Worm (Caenorhabditis elegans) whole organism, L1 larva: ENCODE data around the gene Y73B6BL.14.

Experiments used
- C16A3.4 ChIP-seq: fragments of 150-350 bp; optimal IDR thresholded peaks from 2 replicates; lab custom pipeline; 2014; ENCODE audit warnings: missing biosample characterization, missing genetic modification characterization
- F16B12.6 ChIP-seq: fragments of 150-350 bp; optimal IDR thresholded peaks from 2 replicates; lab custom pipeline; 2014; ENCODE audit warnings: missing biosample characterization, missing genetic modification characterization
- aly-2 ChIP-seq: fragments of 150-350 bp; optimal IDR thresholded peaks from 2 replicates; lab custom pipeline; 2014; ENCODE audit warnings: missing biosample characterization, missing genetic modification characterization
- blmp-1 ChIP-seq: fragments of 150-350 bp; optimal IDR thresholded peaks from 2 replicates; lab custom pipeline; 2014; ENCODE audit warnings: missing biosample characterization, missing genetic modification characterization
- ceh-8 ChIP-seq: fragments of 200-800 bp; sonication (Bioruptor generic); optimal IDR thresholded peaks from 2 replicates; lab custom pipeline; 2018; ENCODE audit warnings: mild to moderate bottlenecking, missing genetic modification characterization, moderate library complexity, missing compliant biosample characterization
- ceh-88 ChIP-seq: fragments of 200-800 bp; sonication (Bioruptor generic); IDR thresholded peaks from 2 replicates; pipeline ENCODE4 v1.3.6; 2022; ENCODE audit warnings: missing genetic modification characterization, missing compliant biosample characterization
- dsc-1 ChIP-seq: sonication (generic microtip); optimal IDR thresholded peaks from 2 replicates; lab custom pipeline; 2016; ENCODE audit warnings: mild to moderate bottlenecking, missing genetic modification characterization, missing compliant biosample characterization
- efl-1 ChIP-seq, 4 experiments: fragments of 150-350 bp; optimal IDR thresholded peaks in 3 of 4; peaks in 1 of 4; 1 replicate in 1 of 4; 2 replicates in 3 of 4; lab custom pipeline; 2014; ENCODE audit warnings: missing biosample characterization in 2 of 4, missing genetic modification characterization in 2 of 4, missing genetic modification reagents in 2 of 4
- egl-13 ChIP-seq: sonication (generic microtip); optimal IDR thresholded peaks from 2 replicates; lab custom pipeline; 2016; ENCODE audit warnings: missing genotype, missing genetic modification reagents, missing genetic modification characterization, missing compliant biosample characterization
- elt-2 ChIP-seq: sonication (generic microtip); optimal IDR thresholded peaks from 2 replicates; lab custom pipeline; 2016; ENCODE audit warnings: missing genetic modification characterization, mild to moderate bottlenecking, inconsistent platforms, missing compliant biosample characterization, missing genetic modification reagents
- ets-5 ChIP-seq: fragments of 200-800 bp; sonication (Bioruptor generic); IDR thresholded peaks from 2 replicates; pipeline ENCODE4 v1.3.6; 2022; ENCODE audit warnings: missing genetic modification characterization, missing compliant biosample characterization
- fkh-10 ChIP-seq: sonication (generic microtip); optimal IDR thresholded peaks from 2 replicates; lab custom pipeline; 2017; ENCODE audit warnings: missing biosample characterization, missing genetic modification reagents, missing genetic modification characterization
- fkh-4 ChIP-seq: sonication (generic microtip); optimal IDR thresholded peaks from 2 replicates; lab custom pipeline; 2016; ENCODE audit warnings: missing compliant biosample characterization, missing genetic modification characterization, borderline replicate concordance
- grh-1 ChIP-seq: fragments of 200-800 bp; sonication (Bioruptor generic); IDR thresholded peaks from 2 replicates; pipeline ENCODE4 v1.3.6; 2022; ENCODE audit warnings: missing genetic modification reagents, missing genetic modification characterization, missing compliant biosample characterization
- hpl-2 ChIP-seq: fragments of 150-350 bp; optimal IDR thresholded peaks from 2 replicates; lab custom pipeline; 2014; ENCODE audit warnings: missing biosample characterization, missing genetic modification reagents, missing genetic modification characterization
- isw-1 ChIP-seq: fragments of 200-800 bp; sonication (Bioruptor generic); IDR thresholded peaks from 2 replicates; pipeline ENCODE4 v1.3.6; 2022; ENCODE audit warnings: missing genetic modification characterization, missing compliant biosample characterization
- lin-13 ChIP-seq: fragments of 150-350 bp; optimal IDR thresholded peaks from 2 replicates; lab custom pipeline; 2014; ENCODE audit warnings: missing biosample characterization, missing genetic modification reagents, missing genetic modification characterization
- lin-14 ChIP-seq: fragments of 200-800 bp; sonication (Bioruptor generic); optimal IDR thresholded peaks from 2 replicates; lab custom pipeline; 2018; ENCODE audit warnings: mild to moderate bottlenecking, missing genetic modification characterization, moderate library complexity, missing compliant biosample characterization
- lin-15B ChIP-seq: fragments of 150-350 bp; sonication (generic microtip); optimal IDR thresholded peaks from 3 replicates; lab custom pipeline; 2014; ENCODE audit warnings: missing biosample characterization, missing genetic modification characterization
- lin-35 ChIP-seq, 2 experiments: fragments of 150-350 bp; optimal IDR thresholded peaks; 2 replicates each; lab custom pipeline; 2014; ENCODE audit warnings: missing biosample characterization in 2 of 2, missing genetic modification characterization in 2 of 2, missing genetic modification reagents in 2 of 2
- lir-3 ChIP-seq: sonication (generic microtip); optimal IDR thresholded peaks from 2 replicates; lab custom pipeline; 2016; ENCODE audit warnings: mild to moderate bottlenecking, missing genetic modification characterization, moderate library complexity, missing compliant biosample characterization; ENCODE audit not compliant: poor library complexity
- lsy-2 ChIP-seq, 2 experiments: fragments of 150-350 bp; optimal IDR thresholded peaks; 2 replicates each; lab custom pipeline; 2014; ENCODE audit warnings: missing biosample characterization in 2 of 2, missing genetic modification characterization in 2 of 2
- mab-9 ChIP-seq: fragments of 200-800 bp; sonication (Bioruptor generic); IDR thresholded peaks from 2 replicates; pipeline ENCODE4 v1.3.6; 2022; ENCODE audit warnings: missing genetic modification reagents, missing genetic modification characterization, missing compliant biosample characterization
- mdl-1 ChIP-seq, 2 experiments: fragments of 150-350 bp; optimal IDR thresholded peaks; 2 replicates each; lab custom pipeline; 2014 to 2017; ENCODE audit warnings: missing biosample characterization in 2 of 2, missing genetic modification characterization in 2 of 2, inconsistent platforms in 1 of 2
- mep-1 ChIP-seq: fragments of 150-350 bp; optimal IDR thresholded peaks from 2 replicates; lab custom pipeline; 2014; ENCODE audit warnings: missing biosample characterization, missing genetic modification characterization
- nhr-11 ChIP-seq: fragments of 150-350 bp; optimal IDR thresholded peaks from 2 replicates; lab custom pipeline; 2014; ENCODE audit warnings: missing biosample characterization, missing genetic modification characterization
- nhr-12 ChIP-seq: sonication (generic microtip); optimal IDR thresholded peaks from 2 replicates; lab custom pipeline; 2017; ENCODE audit warnings: missing biosample characterization, missing genetic modification characterization
- nhr-19 ChIP-seq: fragments of 200-800 bp; sonication (Bioruptor generic); conservative IDR thresholded peaks from 2 replicates; pipeline ENCODE4 v1.3.6; 2022; ENCODE audit warnings: missing genetic modification characterization, missing compliant biosample characterization
- nhr-20 ChIP-seq: sonication (generic microtip); optimal IDR thresholded peaks from 2 replicates; lab custom pipeline; 2016; ENCODE audit warnings: mild to moderate bottlenecking, missing genetic modification characterization, missing compliant biosample characterization
- nhr-28 ChIP-seq: fragments of 150-350 bp; optimal IDR thresholded peaks from 2 replicates; lab custom pipeline; 2014; ENCODE audit warnings: missing biosample characterization, missing genetic modification characterization
- nhr-71 ChIP-seq: sonication (generic microtip); optimal IDR thresholded peaks from 2 replicates; lab custom pipeline; 2016; ENCODE audit warnings: mild to moderate bottlenecking, missing genetic modification characterization, moderate library complexity, missing compliant biosample characterization
- pag-3 ChIP-seq: sonication (generic microtip); optimal IDR thresholded peaks from 2 replicates; lab custom pipeline; 2017; ENCODE audit warnings: missing genetic modification characterization, mild to moderate bottlenecking, missing compliant biosample characterization, antibody characterized with exemption, borderline replicate concordance; ENCODE audit not compliant: insufficient read depth
- snpc-4 ChIP-seq: fragments of 150-350 bp; optimal IDR thresholded peaks from 2 replicates; lab custom pipeline; 2014; ENCODE audit warnings: missing biosample characterization, missing genetic modification characterization
- sox-4 ChIP-seq: sonication (generic microtip); optimal IDR thresholded peaks from 2 replicates; lab custom pipeline; 2016; ENCODE audit warnings: missing genetic modification characterization, missing compliant biosample characterization
- sup-37 ChIP-seq: fragments of 200-800 bp; sonication (Bioruptor generic); optimal IDR thresholded peaks from 2 replicates; lab custom pipeline; 2018; ENCODE audit warnings: mild to moderate bottlenecking, missing genetic modification characterization, missing compliant biosample characterization
- tbx-2 ChIP-seq: sonication (generic microtip); optimal IDR thresholded peaks from 2 replicates; lab custom pipeline; 2016; ENCODE audit warnings: missing genetic modification characterization, missing compliant biosample characterization
- unc-130 ChIP-seq: fragments of 150-350 bp; optimal IDR thresholded peaks from 2 replicates; lab custom pipeline; 2017; ENCODE audit warnings: missing biosample characterization, missing genetic modification characterization, inconsistent platforms
- unc-30 ChIP-seq: sonication (generic microtip); optimal IDR thresholded peaks from 2 replicates; lab custom pipeline; 2017; ENCODE audit warnings: missing biosample characterization, missing genetic modification characterization
- unc-86 ChIP-seq: sonication (generic microtip); optimal IDR thresholded peaks from 2 replicates; lab custom pipeline; 2016; ENCODE audit warnings: missing genetic modification characterization, missing compliant biosample characterization
- unc-98 ChIP-seq: fragments of 200-800 bp; sonication (Bioruptor generic); IDR thresholded peaks from 2 replicates; pipeline ENCODE4 v1.3.6; 2022; ENCODE audit warnings: missing genetic modification characterization, missing compliant biosample characterization
- vab-15 ChIP-seq: sonication (generic microtip); optimal IDR thresholded peaks from 2 replicates; lab custom pipeline; 2017; ENCODE audit warnings: missing genotype, mild to moderate bottlenecking, missing genetic modification characterization, missing compliant biosample characterization
- zip-4 ChIP-seq: fragments of 200-800 bp; sonication (Bioruptor generic); optimal IDR thresholded peaks from 2 replicates; lab custom pipeline; 2018; ENCODE audit warnings: mild to moderate bottlenecking, missing genetic modification characterization, moderate library complexity, missing compliant biosample characterization
- ztf-11 ChIP-seq, 2 experiments: sonication (generic microtip); optimal IDR thresholded peaks; 2 replicates each; lab custom pipeline; 2016 to 2017; ENCODE audit warnings: missing genetic modification characterization in 2 of 2, missing biosample characterization in 1 of 2, missing compliant biosample characterization in 1 of 2

The Y73B6BL.14 gene

DNA sequence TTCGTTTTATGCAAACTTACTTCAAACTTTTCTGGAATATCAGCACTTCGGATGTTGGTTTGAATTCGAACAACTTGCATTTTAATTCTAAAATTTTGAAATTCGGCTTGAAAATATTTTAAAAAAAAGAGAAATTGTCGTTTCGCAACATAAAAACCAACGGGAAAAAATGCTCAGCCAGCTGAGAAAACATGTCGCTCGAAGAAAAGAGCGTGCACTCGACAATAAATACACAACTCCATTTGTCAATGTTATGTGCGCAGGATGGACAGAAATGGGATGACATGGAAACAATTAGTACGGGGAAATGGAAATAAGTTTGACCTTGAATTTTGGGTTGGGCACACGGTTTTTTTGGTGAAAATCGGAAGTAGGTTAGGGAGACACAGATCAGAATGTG lies 6.9 kb downstream of the Y73B6BL.14 start, which contains the start of gene mif-4:
mif-4 (minus strand) TSS at position 87 of the 400 bp plus-strand sequence.
- TF ChIP-seq lin-13 (GFP tag; lab: Kevin White, UChicago) (no peak), unc-130 (tag; lab: Kevin White, UChicago) (no peak), zip-4 (no peak), F16B12.6 (no peak), lsy-2 (tag; optimal IDR thresholded peaks at IDR 0.05; lab: Kevin White, UChicago) (no peak), unc-86 (tag; lab: Kevin White, UChicago) (no peak), lin-35 (GFP tag; optimal IDR thresholded peaks at IDR 0.05; lab: Kevin White, UChicago) (no peak), lir-3 (tag; lab: Kevin White, UChicago) (no peak), mdl-1 (tag; optimal IDR thresholded peaks at IDR 0.05; lab: Kevin White, UChicago) (peak in 1 of 2 experiments; percentile 9), unc-30 (no peak), ets-5 (GFP tag; lab: Robert Waterston, UW) (no peak), ceh-88 (GFP tag; lab: Robert Waterston, UW) (no peak), nhr-20 (tag; lab: Kevin White, UChicago) (no peak), mep-1 (peak; percentile 14), nhr-11 (no peak), C16A3.4 (no peak), hpl-2 (GFP tag; lab: Kevin White, UChicago) (no peak), grh-1 (GFP tag; lab: Robert Waterston, UW) (no peak), ztf-11 (tag; optimal IDR thresholded peaks at IDR 0.05; lab: Kevin White, UChicago) (no peak), dsc-1 (tag; lab: Kevin White, UChicago) (no peak), egl-13 (tag; lab: Kevin White, UChicago) (no peak), mab-9 (no peak), ceh-8 (GFP tag; lab: Kevin White, UChicago) (no peak), aly-2 (tag; lab: Kevin White, UChicago) (no peak), tbx-2 (no peak), fkh-4 (tag; lab: Kevin White, UChicago) (no peak), snpc-4 (tag; lab: Kevin White, UChicago) (no peak), sox-4 (tag; lab: Kevin White, UChicago) (no peak), unc-98 (GFP tag; lab: Robert Waterston, UW) (no peak), blmp-1 (peak; percentile 31), nhr-28 (tag; lab: Kevin White, UChicago) (no peak), nhr-12 (tag; lab: Kevin White, UChicago) (no peak), lin-14 (peak; percentile 56), nhr-71 (tag; lab: Kevin White, UChicago) (no peak), lin-15B (tag; lab: Kevin White, UChicago) (no peak)

DNA sequence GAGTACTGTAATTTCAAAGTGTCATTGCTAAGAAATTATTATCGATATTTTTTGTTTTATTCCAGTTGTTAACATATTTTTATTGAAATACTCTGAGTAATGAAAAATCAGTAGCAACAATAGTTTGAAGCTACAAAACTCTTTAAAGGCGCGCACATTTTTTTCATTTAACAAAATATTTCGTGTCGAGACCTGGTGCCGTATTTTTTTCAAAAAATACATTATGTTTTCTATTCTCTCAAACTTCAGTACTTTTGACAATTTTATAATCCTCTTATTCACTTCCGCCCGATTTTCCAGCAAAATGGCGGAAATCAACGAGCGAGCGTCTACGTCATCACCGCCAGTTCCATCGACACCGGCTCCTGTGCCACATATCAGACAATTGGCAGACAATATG lies 8.9 kb downstream of the Y73B6BL.14 start, which contains the start of gene blos-2:
blos-2 (plus strand) TSS at position 301 of the 400 bp plus-strand sequence.
- no peak for TF ChIP-seq sup-37 (GFP tag; lab: Kevin White, UChicago)
- TF ChIP-seq nhr-19 (GFP tag; lab: Robert Waterston, UW), result 0 out of 2 replicates have a peak, but pooled peaks have one; percentile 5
- no peak for TF ChIP-seq blmp-1

DNA sequence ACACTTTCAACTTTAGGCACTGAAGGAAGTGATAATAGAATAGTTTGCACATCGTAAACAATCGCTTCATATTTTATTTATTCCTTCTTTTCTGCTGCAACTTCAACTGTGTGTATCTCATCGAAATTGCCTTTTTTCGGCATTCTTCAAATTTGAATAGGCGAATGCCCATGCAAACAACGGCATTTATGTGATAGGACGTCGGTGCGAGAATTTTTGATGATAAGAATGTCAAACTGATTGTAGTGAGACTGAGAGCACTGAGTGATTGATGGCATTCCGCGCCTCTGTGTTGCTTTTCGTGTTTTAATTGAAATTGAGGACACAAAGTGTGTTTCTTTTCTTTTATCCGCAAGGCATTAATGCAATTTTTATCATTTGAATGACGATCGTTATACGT lies 12.0 kb downstream of the Y73B6BL.14 start:
- TF ChIP-seq elt-2 (tag; lab: Kevin White, UChicago) (peak; percentile 12), sup-37 (GFP tag; lab: Kevin White, UChicago) (no peak), lin-14 (peak; percentile 26)
- TF ChIP-seq, all 84 proteins: peak for 2

DNA sequence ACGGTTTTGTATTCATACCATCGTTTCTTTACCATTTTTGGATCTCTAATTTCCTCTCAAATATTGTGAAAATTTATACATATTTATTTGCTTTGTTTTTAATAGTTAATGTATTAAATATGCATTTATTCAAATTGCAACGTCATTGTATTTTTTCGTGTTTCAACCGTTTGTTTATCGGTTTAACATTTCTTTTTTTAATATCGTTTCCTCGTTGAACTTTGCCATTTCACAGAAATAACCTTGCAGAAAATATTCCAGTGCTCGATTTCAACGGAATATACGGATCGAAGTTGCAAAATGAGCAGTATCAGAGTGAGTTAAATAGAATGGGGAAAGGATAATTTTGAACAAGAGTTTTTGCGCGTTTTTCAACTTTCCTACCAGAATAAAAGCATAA lies 13.4 kb downstream of the Y73B6BL.14 start, which contains the start of gene seu-1:
seu-1 (plus strand) TSS at position 301 of the 400 bp plus-strand sequence.
- TF ChIP-seq fkh-10 (GFP tag; lab: Kevin White, UChicago), result no peak
- TF ChIP-seq vab-15 (tag; lab: Kevin White, UChicago), result no peak
- no peak for TF ChIP-seq efl-1 (optimal IDR thresholded peaks at IDR 0.05; lab: Kevin White, UChicago)
- peak in 1 of 2 experiments; percentile 65 for TF ChIP-seq efl-1 (GFP tag; optimal IDR thresholded peaks at IDR 0.05 in 1 of 2; lab: Kevin White, UChicago)
- TF ChIP-seq pag-3 (tag; lab: Kevin White, UChicago), result no peak
- no peak for TF ChIP-seq isw-1
